Worm (Caenorhabditis elegans) whole organism, L4/young adult: ENCODE data around the gene R10E9.4.

Experiments used
- W03F9.2 ChIP-seq: fragments of 150-350 bp; optimal IDR thresholded peaks from 2 replicates; lab custom pipeline; 2014; ENCODE audit warnings: missing biosample characterization, missing genetic modification characterization
- dao-5 ChIP-seq: sonication (generic microtip); optimal IDR thresholded peaks from 2 replicates; lab custom pipeline; 2016; ENCODE audit warnings: missing genotype, missing genetic modification characterization, moderate library complexity, missing compliant biosample characterization
- him-1 ChIP-seq: sonication (generic microtip); optimal IDR thresholded peaks from 2 replicates; lab custom pipeline; 2016; ENCODE audit warnings: missing genotype, missing genetic modification reagents, missing genetic modification characterization, missing compliant biosample characterization

ce11 chrIII:4021866-4022265, 49.3 kb upstream of the R10E9.4 start, which contains the start of gene tftc-5:
- TF ChIP-seq him-1 (tag; lab: Kevin White, UChicago) = no peak
- no peak for TF ChIP-seq W03F9.2 (tag; lab: Kevin White, UChicago)
- no peak for TF ChIP-seq dao-5 (tag; lab: Kevin White, UChicago)
